Fruit fly (Drosophila melanogaster): Measurements from ENCODE around the gene eco.

eco gene

DNA sequence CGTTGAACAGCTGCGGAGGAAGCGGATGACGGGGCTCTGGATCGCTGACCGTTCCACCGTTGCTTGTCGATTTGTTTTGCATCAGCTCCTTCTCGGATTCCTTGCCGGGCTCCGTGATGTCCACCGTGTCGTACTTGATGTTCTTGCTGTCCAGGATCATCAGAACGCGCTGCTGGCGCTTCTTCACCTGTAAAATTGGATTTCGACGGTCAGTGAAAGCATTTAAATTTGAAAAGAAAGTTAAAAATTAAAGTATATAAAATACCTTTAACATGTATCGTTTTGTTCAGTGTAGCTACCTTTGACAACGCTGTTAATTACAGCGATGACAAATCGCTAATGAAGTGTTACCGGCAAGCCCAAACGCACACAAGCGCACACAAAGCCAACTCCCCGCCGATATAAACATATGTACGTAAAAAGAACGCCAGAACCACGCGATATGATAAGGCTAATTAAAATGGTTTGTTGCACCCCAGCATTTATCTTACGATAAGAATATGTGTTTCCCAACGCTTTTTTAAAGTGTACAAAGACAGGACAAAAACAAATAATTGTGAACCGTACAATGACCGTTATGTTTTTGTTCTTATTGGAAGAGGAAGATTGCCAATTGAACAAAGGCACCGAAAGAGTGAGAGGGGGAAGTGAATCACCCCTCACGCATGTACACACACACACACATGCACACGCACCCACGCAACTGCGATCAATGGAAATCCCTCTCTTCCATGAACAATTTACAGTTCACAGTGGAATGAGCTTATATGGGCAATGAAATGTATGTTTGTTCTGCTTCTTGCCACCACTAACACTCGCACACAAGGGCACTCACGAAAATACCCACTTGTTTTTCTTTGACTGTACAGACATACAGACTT lies 28.9 kb upstream of the eco start:
- no peak for TF ChIP-seq sv (GFP tag; optimal IDR thresholded peaks at IDR 0.05)
- TF ChIP-seq tai (GFP tag; optimal IDR thresholded peaks at IDR 0.05), result no peak
- peak; percentile 10 for TF ChIP-seq rgr (GFP tag; optimal IDR thresholded peaks at IDR 0.05)
- TF ChIP-seq lola (GFP tag; optimal IDR thresholded peaks at IDR 0.05), result no peak
- TF ChIP-seq brk (GFP tag; optimal IDR thresholded peaks at IDR 0.05), result no peak
- no peak for TF ChIP-seq ey (GFP tag; optimal IDR thresholded peaks at IDR 0.05)
- no peak for TF ChIP-seq Mio (GFP tag; optimal IDR thresholded peaks at IDR 0.05)
- no peak for TF ChIP-seq Abd-B (GFP tag; optimal IDR thresholded peaks at IDR 0.05)
- TF ChIP-seq Dfd (GFP tag; optimal IDR thresholded peaks at IDR 0.05), result no peak
- no peak for TF ChIP-seq N (GFP tag; optimal IDR thresholded peaks at IDR 0.05)
- peak; percentile 16 for TF ChIP-seq h (GFP tag; optimal IDR thresholded peaks at IDR 0.05)
- no peak for TF ChIP-seq dsf (GFP tag; optimal IDR thresholded peaks at IDR 0.05; ENCODE audit: borderline replicate concordance)
- TF ChIP-seq Hr78 (GFP tag; optimal IDR thresholded peaks at IDR 0.05), result no peak
- peak in 1 of 2 experiments; percentile 2 for TF ChIP-seq foxo (GFP tag; optimal IDR thresholded peaks at IDR 0.05)
- no peak for TF ChIP-seq CG9705 (GFP tag; optimal IDR thresholded peaks at IDR 0.05)
- TF ChIP-seq Hr83 (GFP tag; optimal IDR thresholded peaks at IDR 0.05; ENCODE audit: poor library complexity, severe bottlenecking), result no peak
- no peak for TF ChIP-seq GATAd (GFP tag; optimal IDR thresholded peaks at IDR 0.05)
- no peak for TF ChIP-seq dmrt93B (GFP tag; optimal IDR thresholded peaks at IDR 0.05)
- TF ChIP-seq CG32264 (GFP tag; optimal IDR thresholded peaks at IDR 0.05), result no peak
- TF ChIP-seq OdsH (GFP tag; optimal IDR thresholded peaks at IDR 0.05), result no peak
- peak; percentile 97 for TF ChIP-seq Vsx2 (GFP tag; optimal IDR thresholded peaks at IDR 0.05; ENCODE audit: partially characterized antibody)
- peak; percentile 33 for TF ChIP-seq HLH106 (tag; optimal IDR thresholded peaks at IDR 0.05)
- no peak for TF ChIP-seq usp (GFP tag; optimal IDR thresholded peaks at IDR 0.05)
- no peak for TF ChIP-seq Rel (GFP tag; optimal IDR thresholded peaks at IDR 0.05)
- peak; percentile 81 for TF ChIP-seq Rel (tag; optimal IDR thresholded peaks at IDR 0.05)
- peak; percentile 34 for TF ChIP-seq fru (GFP tag; optimal IDR thresholded peaks at IDR 0.05)
- no peak for TF ChIP-seq dl (GFP tag; optimal IDR thresholded peaks at IDR 0.05; ENCODE audit: insufficient read depth in 1 of 2, partially characterized antibody in 2 of 2)
- no peak for TF ChIP-seq Myc (optimal IDR thresholded peaks at IDR 0.05)
- peak; percentile 7 for TF ChIP-seq Sp1 (GFP tag; optimal IDR thresholded peaks at IDR 0.05)
- no peak for TF ChIP-seq CrebA (GFP tag; optimal IDR thresholded peaks at IDR 0.05; ENCODE audit: borderline replicate concordance)
- TF ChIP-seq psq (GFP tag; optimal IDR thresholded peaks at IDR 0.05), result no peak
- TF ChIP-seq woc (GFP tag; optimal IDR thresholded peaks at IDR 0.05), result peak; percentile 30
- TF ChIP-seq Dif (GFP tag; optimal IDR thresholded peaks at IDR 0.05; ENCODE audit: partially characterized antibody), result no peak
- peak; percentile 41 for TF ChIP-seq Hnf4 (GFP tag; optimal IDR thresholded peaks at IDR 0.05)
- no peak for TF ChIP-seq jim (GFP tag; optimal IDR thresholded peaks at IDR 0.05)
- TF ChIP-seq sage (GFP tag; optimal IDR thresholded peaks at IDR 0.05), result peak; percentile 12
- peak; percentile 65 for TF ChIP-seq Jra (GFP tag; optimal IDR thresholded peaks at IDR 0.05)
- TF ChIP-seq br (GFP tag; optimal IDR thresholded peaks at IDR 0.05), result no peak
- TF ChIP-seq pan (optimal IDR thresholded peaks at IDR 0.05), result no peak

DNA sequence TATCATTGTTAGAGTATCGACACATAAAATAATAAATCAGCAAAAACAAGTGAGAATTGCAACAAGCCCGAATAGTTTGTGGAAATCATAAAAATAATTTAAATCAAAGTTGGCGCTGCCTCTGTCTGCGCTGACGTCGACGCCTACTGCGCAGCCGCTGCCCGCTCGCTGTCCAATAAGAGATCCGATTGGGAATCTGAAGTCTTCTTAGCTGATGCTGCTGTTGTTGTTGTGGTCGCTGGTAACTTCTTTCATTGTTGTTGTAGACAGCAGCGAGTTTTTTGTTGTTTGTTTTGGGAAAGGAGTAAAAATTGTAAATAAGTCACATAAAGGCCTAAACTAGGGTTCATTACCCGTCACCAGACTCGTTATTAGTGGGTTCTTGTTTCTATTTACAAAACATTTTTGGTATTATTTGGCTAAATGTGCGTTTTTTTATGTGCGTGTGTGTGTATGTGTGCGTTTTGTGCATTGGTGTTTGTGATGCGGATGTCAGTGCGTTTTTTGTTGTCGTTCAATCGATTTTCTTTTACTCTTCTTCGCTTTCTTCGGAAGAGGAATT lies 25.7 kb upstream of the eco start:
- TF ChIP-seq psq (GFP tag; optimal IDR thresholded peaks at IDR 0.05) (peak; percentile 7), tai (GFP tag; optimal IDR thresholded peaks at IDR 0.05) (no peak)

All from whole organism, wandering third instar larva.